Worm (Caenorhabditis elegans) whole organism, L2 larva: ENCODE results near the gene cwc-15.

Source experiments
- ceh-16 ChIP-seq: fragments of 150-350 bp; optimal IDR thresholded peaks from 2 replicates; lab custom pipeline; 2014; ENCODE audit warnings: missing biosample characterization, missing genetic modification characterization
- egl-27 ChIP-seq: sonication (generic microtip); optimal IDR thresholded peaks from 3 replicates; lab custom pipeline; 2017; ENCODE audit warnings: missing biosample characterization, missing genetic modification reagents, missing genetic modification characterization
- elt-3 ChIP-seq: sonication (generic microtip); optimal IDR thresholded peaks from 2 replicates; lab custom pipeline; 2017; ENCODE audit warnings: missing biosample characterization, missing genetic modification characterization
- fos-1 ChIP-seq: fragments of 150-350 bp; optimal IDR thresholded peaks from 2 replicates; lab custom pipeline; 2014; ENCODE audit warnings: missing biosample characterization, missing genetic modification characterization
- lin-11 ChIP-seq: fragments of 150-350 bp; sonication (generic microtip); optimal IDR thresholded peaks from 2 replicates; lab custom pipeline; 2014; ENCODE audit warnings: missing biosample characterization, missing genetic modification characterization, inconsistent platforms, mixed read lengths
- mbf-1 ChIP-seq: sonication (generic microtip); optimal IDR thresholded peaks from 2 replicates; lab custom pipeline; 2017; ENCODE audit warnings: missing biosample characterization, missing genetic modification characterization
- nhr-12 ChIP-seq: fragments of 150-350 bp; optimal IDR thresholded peaks from 2 replicates; lab custom pipeline; 2014; ENCODE audit warnings: missing biosample characterization, missing genetic modification characterization
- nhr-237 ChIP-seq: fragments of 150-350 bp; optimal IDR thresholded peaks from 2 replicates; lab custom pipeline; 2014; ENCODE audit warnings: missing biosample characterization, missing genetic modification characterization

- TF ChIP-seq egl-27 (tag; lab: Kevin White, UChicago) = no peak
- TF ChIP-seq fos-1 (tag; lab: Kevin White, UChicago) = no peak
- TF ChIP-seq nhr-237 (tag; lab: Kevin White, UChicago) = no peak
- TF ChIP-seq mbf-1 = no peak
- TF ChIP-seq elt-3 = no peak
- no peak for TF ChIP-seq lin-11 (tag; lab: Kevin White, UChicago)
- TF ChIP-seq nhr-12 (tag; lab: Kevin White, UChicago) = no peak
- TF ChIP-seq ceh-16 = no peak
Observed at ce11 chrV:16061993-16062392, 38.8 kb downstream of the cwc-15 start, which contains the start of gene fbxa-100.
